Fruit fly (Drosophila melanogaster): ENCODE data around the gene sstn.
A peak's percentile ranks its signal among the peaks of the same experiment; 100 is the strongest.

The sstn gene

DNA sequence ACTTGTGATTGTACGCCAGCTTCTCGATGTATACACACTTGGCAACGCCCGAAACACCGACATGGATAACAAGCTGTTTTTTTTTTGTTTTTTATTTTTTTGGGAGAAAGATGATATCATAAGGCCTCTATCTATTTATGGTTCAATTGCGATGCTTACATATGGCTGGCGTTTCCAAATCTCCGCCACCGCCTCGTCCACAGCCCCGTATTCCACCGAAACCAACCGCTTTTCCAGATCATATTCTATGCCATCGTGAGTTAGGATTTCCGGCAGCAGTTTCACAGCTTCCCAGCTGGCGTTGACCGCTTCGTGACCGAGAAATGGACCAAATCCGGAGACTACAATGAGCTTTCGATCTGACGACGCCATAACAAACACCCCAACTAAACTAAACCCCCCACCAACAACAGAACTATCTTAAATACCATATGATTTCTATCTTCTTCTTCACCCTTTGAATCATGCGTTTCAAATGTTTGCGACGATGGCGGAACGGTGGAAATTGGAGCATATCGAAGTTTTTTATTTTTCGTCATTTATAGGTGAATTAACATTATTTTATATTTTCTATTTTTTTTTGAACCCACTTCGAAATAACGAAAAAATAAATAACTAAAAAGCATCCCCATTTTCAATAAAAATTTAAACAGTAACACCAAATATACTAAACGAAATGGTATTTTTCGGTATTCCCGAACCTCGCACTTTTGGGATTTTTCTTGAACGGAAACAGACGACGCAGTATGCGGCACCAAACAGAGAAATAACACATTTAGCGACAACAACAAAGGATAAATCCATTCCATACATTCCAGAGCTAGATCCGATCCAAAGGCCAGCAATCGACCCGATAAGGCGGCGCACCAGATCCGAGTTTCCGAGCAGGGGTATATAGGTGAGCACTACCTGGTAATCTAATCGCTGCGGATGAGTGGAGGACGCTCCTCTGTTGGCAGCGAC lies 49.4 kb upstream of the sstn start, which contains the start of the genes CG32147 and Pex3 (continued):
- TF ChIP-seq CG34422 (GFP tag; IDR thresholded peaks at IDR 0.05) (peak; percentile 74; the same call in 1 of the 3 replicates), Hey (tag; optimal IDR thresholded peaks at IDR 0.05) (no peak), Dad (GFP tag; optimal IDR thresholded peaks at IDR 0.05) (no peak), seq (GFP tag; IDR thresholded peaks at IDR 0.05) (no peak), Rfx (GFP tag; IDR thresholded peaks at IDR 0.05) (peak; percentile 7; the same call in 1 of the 2 replicates), Adf1 (GFP tag; IDR thresholded peaks at IDR 0.05) (peak; percentile 96), br (optimal IDR thresholded peaks at IDR 0.05) (no peak), sens-2 (GFP tag; IDR thresholded peaks at IDR 0.05) (no peak), BtbVII (GFP tag; optimal IDR thresholded peaks at IDR 0.05) (peak; percentile 20), Stat92E (GFP tag; optimal IDR thresholded peaks at IDR 0.05) (peak in 1 of 3 experiments; percentile 39), MBD-R2 (GFP tag; IDR thresholded peaks at IDR 0.05) (peak; percentile 45; the same call in 1 of the 2 replicates), CG31365 (tag; optimal IDR thresholded peaks at IDR 0.05) (no peak), kni (GFP tag; optimal IDR thresholded peaks at IDR 0.05) (peak; percentile 25), Atf6 (GFP tag; IDR thresholded peaks at IDR 0.05) (no peak), nerfin-2 (GFP tag; IDR thresholded peaks at IDR 0.05; ENCODE audit: partially characterized antibody) (no peak), usp (GFP tag; optimal IDR thresholded peaks at IDR 0.05) (no peak), CG11560 (tag; IDR thresholded peaks at IDR 0.05) (no peak), trh (GFP tag; optimal IDR thresholded peaks at IDR 0.05) (no peak), CG3163 (GFP tag; optimal IDR thresholded peaks at IDR 0.05) (no peak), CG6813 (GFP tag; optimal IDR thresholded peaks at IDR 0.05) (no peak), ci (GFP tag; IDR thresholded peaks at IDR 0.05) (no peak), Sin3A (optimal IDR thresholded peaks at IDR 0.05) (peak; percentile 79), slp2 (GFP tag; optimal IDR thresholded peaks at IDR 0.05) (no peak), CG1647 (GFP tag; optimal IDR thresholded peaks at IDR 0.05) (no peak), CG17829 (tag; optimal IDR thresholded peaks at IDR 0.05) (peak; percentile 7), vnd (GFP tag; IDR thresholded peaks at IDR 0.05; ENCODE audit: partially characterized antibody) (no peak), D (optimal IDR thresholded peaks at IDR 0.05) (no peak), D (GFP tag; optimal IDR thresholded peaks at IDR 0.05) (no peak), tin (GFP tag; optimal IDR thresholded peaks at IDR 0.05) (no peak), Lim3 (GFP tag; IDR thresholded peaks at IDR 0.05) (no peak), zfh1 (GFP tag; IDR thresholded peaks at IDR 0.05) (no peak), cato (GFP tag; optimal IDR thresholded peaks at IDR 0.05; ENCODE audit: borderline replicate concordance) (no peak), CG10267 (tag; optimal IDR thresholded peaks at IDR 0.05) (peak; percentile 59), CG32532 (GFP tag; IDR thresholded peaks at IDR 0.05) (0 out of 2 replicates have a peak, but pooled peaks have one; percentile 21), Mrtf (GFP tag; IDR thresholded peaks at IDR 0.05) (no peak), otp (GFP tag; IDR thresholded peaks at IDR 0.05) (no peak), Sry-δ (GFP tag; optimal IDR thresholded peaks at IDR 0.05) (no peak), klu (GFP tag; IDR thresholded peaks at IDR 0.05) (no peak), az2 (GFP tag; optimal IDR thresholded peaks at IDR 0.05) (no peak), tll (GFP tag; optimal IDR thresholded peaks at IDR 0.05) (no peak), esg (GFP tag; conservative IDR thresholded peaks at IDR 0.05) (no peak), pan (optimal IDR thresholded peaks at IDR 0.05) (no peak), pan (GFP tag; optimal IDR thresholded peaks at IDR 0.05 in 1 of 2, IDR thresholded peaks at IDR 0.05 in 1 of 2) (no peak), CG9727 (GFP tag; optimal IDR thresholded peaks at IDR 0.05) (peak; percentile 3), Mad (GFP tag; optimal IDR thresholded peaks at IDR 0.05) (no peak), CG11093 (GFP tag; IDR thresholded peaks at IDR 0.05) (no peak), Aef1 (GFP tag; IDR thresholded peaks at IDR 0.05) (no peak), Bdp1 (GFP tag; optimal IDR thresholded peaks at IDR 0.05) (no peak), E2f1 (GFP tag; IDR thresholded peaks at IDR 0.05) (no peak), CG2199 (GFP tag; IDR thresholded peaks at IDR 0.05) (no peak), org-1 (GFP tag; optimal IDR thresholded peaks at IDR 0.05) (no peak)
